Worm (Caenorhabditis elegans) whole organism, L4 larva: ENCODE measurements around the gene rbm-34.

Experiments used
- F37D6.2 ChIP-seq: sonication (generic microtip); optimal IDR thresholded peaks from 2 replicates; lab custom pipeline; 2016; ENCODE audit warnings: mild to moderate bottlenecking, missing genetic modification characterization, missing compliant biosample characterization
- R02D3.7 ChIP-seq: fragments of 150-350 bp; sonication (generic microtip); optimal IDR thresholded peaks from 3 replicates; lab custom pipeline; 2014; ENCODE audit warnings: missing biosample characterization, missing genetic modification characterization
- T26A8.4 ChIP-seq: fragments of 200-800 bp; sonication (Bioruptor generic); IDR thresholded peaks from 2 replicates; pipeline ENCODE4 v1.3.6; 2022; ENCODE audit warnings: missing genetic modification characterization, missing compliant biosample characterization
- Y105C5A.15 ChIP-seq: fragments of 200-800 bp; sonication (Bioruptor generic); IDR thresholded peaks from 2 replicates; pipeline ENCODE4 v1.3.6; 2022; ENCODE audit warnings: missing genetic modification characterization, missing compliant biosample characterization
- ZK546.5 ChIP-seq, 2 experiments: sonication (generic microtip); optimal IDR thresholded peaks; 2 replicates each; lab custom pipeline; 2017; ENCODE audit warnings: missing biosample characterization in 2 of 2, missing genetic modification characterization in 2 of 2
- aha-1 ChIP-seq: fragments of 150-350 bp; peaks from one replicate; lab custom pipeline; 2014; ENCODE audit warnings: missing biosample characterization, missing genetic modification characterization
- arid-1 ChIP-seq: fragments of 200-800 bp; sonication (Bioruptor generic); conservative IDR thresholded peaks from 2 replicates; pipeline ENCODE4 v1.3.6; 2022; ENCODE audit warnings: missing genetic modification reagents, missing genetic modification characterization, missing compliant biosample characterization
- attf-4 ChIP-seq: sonication (generic microtip); optimal IDR thresholded peaks from 3 replicates; lab custom pipeline; 2017; ENCODE audit warnings: missing biosample characterization, missing genetic modification characterization
- ceh-20 ChIP-seq: fragments of 200-800 bp; sonication (Bioruptor generic); IDR thresholded peaks from 2 replicates; pipeline ENCODE4 v1.3.6; 2022; ENCODE audit warnings: missing genetic modification reagents, missing genetic modification characterization, missing compliant biosample characterization
- ctbp-1 ChIP-seq: fragments of 200-800 bp; sonication (Bioruptor generic); IDR thresholded peaks from 2 replicates; pipeline ENCODE4 v1.3.6; 2022; ENCODE audit warnings: missing genetic modification reagents, missing genetic modification characterization, missing compliant biosample characterization
- daf-16 ChIP-seq, 3 experiments: sonication (generic microtip); optimal IDR thresholded peaks; 2 replicates each; lab custom pipeline; 2016 to 2017; ENCODE audit warnings: missing genetic modification characterization in 3 of 3, missing genetic modification reagents in 3 of 3, mild to moderate bottlenecking in 2 of 3, missing compliant biosample characterization in 2 of 3, missing biosample characterization in 1 of 3, moderate library complexity in 1 of 3
- daf-19 ChIP-seq: fragments of 200-800 bp; sonication (Bioruptor generic); conservative IDR thresholded peaks from 2 replicates; pipeline ENCODE4 v1.3.6; 2022; ENCODE audit warnings: missing genetic modification characterization, missing compliant biosample characterization
- dmd-6 ChIP-seq: fragments of 200-800 bp; sonication (Bioruptor generic); IDR thresholded peaks from 2 replicates; pipeline ENCODE4 v1.3.6; 2022; ENCODE audit warnings: missing genetic modification reagents, missing genetic modification characterization, missing compliant biosample characterization
- dpl-1 ChIP-seq: fragments of 150-350 bp; optimal IDR thresholded peaks from 2 replicates; lab custom pipeline; 2014; ENCODE audit warnings: missing biosample characterization, missing genetic modification reagents, missing genetic modification characterization
- dve-1 ChIP-seq: sonication (generic microtip); optimal IDR thresholded peaks from 2 replicates; lab custom pipeline; 2017; ENCODE audit warnings: antibody characterized with exemption, mild to moderate bottlenecking, missing genetic modification characterization, missing compliant biosample characterization; ENCODE audit not compliant: insufficient read depth
- hif-1 ChIP-seq, 2 experiments: sonication (generic microtip); optimal IDR thresholded peaks; 2 replicates each; lab custom pipeline; 2016 to 2017; ENCODE audit warnings: missing compliant biosample characterization in 2 of 2, missing genetic modification characterization in 2 of 2, missing genetic modification reagents in 2 of 2, missing genotype in 2 of 2, mild to moderate bottlenecking in 1 of 2
- hlh-11 ChIP-seq: fragments of 200-800 bp; sonication (Bioruptor generic); optimal IDR thresholded peaks from 2 replicates; lab custom pipeline; 2018; ENCODE audit warnings: mild to moderate bottlenecking, missing genetic modification characterization, missing compliant biosample characterization
- hlh-30 ChIP-seq: sonication (generic microtip); optimal IDR thresholded peaks from 2 replicates; lab custom pipeline; 2017; ENCODE audit warnings: antibody characterized with exemption, mild to moderate bottlenecking, missing genetic modification characterization, missing compliant biosample characterization; ENCODE audit not compliant: insufficient read depth
- lin-1 ChIP-seq: fragments of 200-800 bp; sonication (Bioruptor generic); IDR thresholded peaks from 2 replicates; pipeline ENCODE4 v1.3.6; 2022; ENCODE audit warnings: missing genetic modification reagents, missing genetic modification characterization, missing compliant biosample characterization
- lin-38 ChIP-seq: fragments of 200-800 bp; sonication (Bioruptor generic); IDR thresholded peaks from 2 replicates; pipeline ENCODE4 v1.3.6; 2022; ENCODE audit warnings: missing genetic modification reagents, missing genetic modification characterization, missing compliant biosample characterization
- lir-3 ChIP-seq: sonication (generic microtip); optimal IDR thresholded peaks from 2 replicates; lab custom pipeline; 2016; ENCODE audit warnings: mild to moderate bottlenecking, missing genetic modification characterization, missing compliant biosample characterization
- lsy-2 ChIP-seq, 2 experiments: fragments of 150-350 bp in 1 of 2; sonication (generic microtip) in 1 of 2; optimal IDR thresholded peaks; 2 replicates each; lab custom pipeline; 2014 to 2017; ENCODE audit warnings: missing biosample characterization in 2 of 2, missing genetic modification characterization in 2 of 2
- mep-1 ChIP-seq: fragments of 150-350 bp; sonication (generic microtip); optimal IDR thresholded peaks from 3 replicates; lab custom pipeline; 2014; ENCODE audit warnings: missing biosample characterization, missing genetic modification characterization
- mes-2 ChIP-seq: sonication (generic microtip); optimal IDR thresholded peaks from 2 replicates; lab custom pipeline; 2016; ENCODE audit warnings: missing genotype, mild to moderate bottlenecking, missing genetic modification characterization, missing compliant biosample characterization; ENCODE audit not compliant: poor library complexity, severe bottlenecking
- nhr-102 ChIP-seq: sonication (generic microtip); optimal IDR thresholded peaks from 2 replicates; lab custom pipeline; 2016; ENCODE audit warnings: mild to moderate bottlenecking, missing genetic modification characterization, moderate library complexity, missing compliant biosample characterization
- nhr-237 ChIP-seq: sonication (generic microtip); optimal IDR thresholded peaks from 2 replicates; lab custom pipeline; 2017; ENCODE audit warnings: missing biosample characterization, missing genetic modification characterization
- nhr-28 ChIP-seq: fragments of 150-350 bp; optimal IDR thresholded peaks from 2 replicates; lab custom pipeline; 2014; ENCODE audit warnings: missing biosample characterization, missing genetic modification characterization
- nhr-41 ChIP-seq: fragments of 200-800 bp; sonication (Bioruptor generic); IDR thresholded peaks from 2 replicates; pipeline ENCODE4 v1.3.6; 2022; ENCODE audit warnings: missing genetic modification reagents, missing genetic modification characterization, missing compliant biosample characterization
- nhr-42 ChIP-seq: fragments of 200-800 bp; sonication (Bioruptor generic); IDR thresholded peaks from 2 replicates; pipeline ENCODE4 v1.3.6; 2022; ENCODE audit warnings: missing genetic modification characterization, missing compliant biosample characterization
- nhr-48 ChIP-seq: sonication (generic microtip); optimal IDR thresholded peaks from 2 replicates; lab custom pipeline; 2016; ENCODE audit warnings: mild to moderate bottlenecking, missing genetic modification characterization, missing compliant biosample characterization
- nhr-6 ChIP-seq: fragments of 150-350 bp; optimal IDR thresholded peaks from 2 replicates; lab custom pipeline; 2014; ENCODE audit warnings: missing biosample characterization, missing genetic modification characterization
- nhr-77 ChIP-seq: fragments of 150-350 bp; optimal IDR thresholded peaks from 2 replicates; lab custom pipeline; 2014; ENCODE audit warnings: missing biosample characterization, missing genetic modification characterization
- php-3 ChIP-seq: fragments of 200-800 bp; sonication (Bioruptor generic); IDR thresholded peaks from 2 replicates; pipeline ENCODE4 v1.3.6; 2022; ENCODE audit warnings: missing genetic modification reagents, missing genetic modification characterization, missing compliant biosample characterization
- pqm-1 ChIP-seq: sonication (generic microtip); optimal IDR thresholded peaks from 2 replicates; lab custom pipeline; 2017; ENCODE audit warnings: missing biosample characterization, missing genetic modification characterization
- saeg-2 ChIP-seq: fragments of 200-800 bp; sonication (Bioruptor generic); IDR thresholded peaks from 2 replicates; pipeline ENCODE4 v1.3.6; 2022; ENCODE audit warnings: missing genetic modification reagents, missing genetic modification characterization, missing compliant biosample characterization
- set-16 ChIP-seq: fragments of 200-800 bp; sonication (Bioruptor generic); IDR thresholded peaks from 2 replicates; pipeline ENCODE4 v1.3.6; 2022; ENCODE audit warnings: missing genetic modification reagents, missing genetic modification characterization, missing compliant biosample characterization
- skn-1 ChIP-seq: fragments of 150-350 bp; optimal IDR thresholded peaks from 2 replicates; lab custom pipeline; 2014; ENCODE audit warnings: missing biosample characterization, missing genetic modification characterization
- snpc-1.2 ChIP-seq: fragments of 200-800 bp; sonication (Bioruptor generic); IDR thresholded peaks from 2 replicates; pipeline ENCODE4 v1.3.6; 2022; ENCODE audit warnings: missing genetic modification reagents, missing genetic modification characterization, missing compliant biosample characterization
- spr-3 ChIP-seq: fragments of 200-800 bp; sonication (Bioruptor generic); optimal IDR thresholded peaks from 2 replicates; lab custom pipeline; 2018; ENCODE audit warnings: mild to moderate bottlenecking, missing genetic modification characterization, missing compliant biosample characterization
- tra-1 ChIP-seq: fragments of 200-800 bp; sonication (Bioruptor generic); IDR thresholded peaks from 2 replicates; pipeline ENCODE4 v1.3.6; 2022; ENCODE audit warnings: missing genetic modification reagents, missing genetic modification characterization, missing compliant biosample characterization
- vab-7 ChIP-seq: fragments of 200-800 bp; sonication (Bioruptor generic); IDR thresholded peaks from 2 replicates; pipeline ENCODE4 v1.3.6; 2022; ENCODE audit warnings: missing genetic modification reagents, missing genetic modification characterization, missing compliant biosample characterization
- zfp-3 ChIP-seq: fragments of 200-800 bp; sonication (Bioruptor generic); conservative IDR thresholded peaks from 2 replicates; pipeline ENCODE4 v1.3.6; 2022; ENCODE audit warnings: missing genetic modification reagents, missing genetic modification characterization, missing compliant biosample characterization
- ztf-11 ChIP-seq: fragments of 150-350 bp; optimal IDR thresholded peaks from 2 replicates; lab custom pipeline; 2014; ENCODE audit warnings: missing biosample characterization, missing genetic modification characterization

rbm-34 gene

ce11 chrIV:12043054-12043453 lies 42.2 kb upstream of the rbm-34 start (continued):
- no peak for TF ChIP-seq T26A8.4 (GFP tag; lab: Robert Waterston, UW)

- TF ChIP-seq ztf-11 (tag; lab: Kevin White, UChicago) (no peak), dve-1 (tag; lab: Kevin White, UChicago) (peak; percentile 6), pqm-1 (tag; lab: Kevin White, UChicago) (peak; percentile 48), lir-3 (tag; lab: Kevin White, UChicago) (no peak), nhr-102 (tag; lab: Kevin White, UChicago) (no peak), Y105C5A.15 (GFP tag; lab: Robert Waterston, UW) (no peak), arid-1 (no peak), nhr-41 (no peak), ZK546.5 (tag; optimal IDR thresholded peaks at IDR 0.05; lab: Kevin White, UChicago) (no peak), spr-3 (GFP tag; lab: Kevin White, UChicago) (no peak), nhr-42 (GFP tag; lab: Robert Waterston, UW) (no peak), nhr-6 (tag; lab: Kevin White, UChicago) (no peak), mes-2 (tag; lab: Kevin White, UChicago) (no peak), ctbp-1 (GFP tag; lab: Robert Waterston, UW) (no peak), nhr-237 (tag; lab: Kevin White, UChicago) (no peak), lsy-2 (tag; optimal IDR thresholded peaks at IDR 0.05; lab: Kevin White, UChicago) (peak in 1 of 2 experiments; percentile 6), nhr-28 (tag; lab: Kevin White, UChicago) (peak; percentile 69), php-3 (GFP tag; lab: Robert Waterston, UW) (no peak), snpc-1.2 (no peak), tra-1 (GFP tag; lab: Robert Waterston, UW) (no peak), set-16 (GFP tag; lab: Robert Waterston, UW) (no peak), ceh-20 (GFP tag; lab: Robert Waterston, UW) (no peak), daf-19 (GFP tag; lab: Robert Waterston, UW) (no peak), hlh-11 (peak; percentile 25), lin-1 (no peak), vab-7 (no peak), dpl-1 (GFP tag; lab: Kevin White, UChicago) (peak; percentile 3), R02D3.7 (tag; lab: Kevin White, UChicago) (no peak)
Measured at ce11 chrIV:12044844-12045738, 40.1 kb upstream of the rbm-34 start.

ce11 chrIV:12046524-12047203 lies 38.6 kb upstream of the rbm-34 start, which contains the start of gene T12G3.2:
Gene T12G3.2 (minus strand): TSS chrIV:12046967.
- TF ChIP-seq nhr-41 (peak; percentile 27; the same call in 1 of the 2 replicates), attf-4 (no peak), Y105C5A.15 (GFP tag; lab: Robert Waterston, UW) (no peak), mes-2 (tag; lab: Kevin White, UChicago) (peak; percentile 48), nhr-28 (tag; lab: Kevin White, UChicago) (peak; percentile 89), hif-1 (tag; optimal IDR thresholded peaks at IDR 0.05; lab: Kevin White, UChicago) (peak in 1 of 2 experiments; percentile 3), saeg-2 (GFP tag; lab: Robert Waterston, UW) (0 out of 2 replicates have a peak, but pooled peaks have one; percentile 42), hlh-30 (peak; percentile 63), nhr-77 (tag; lab: Kevin White, UChicago) (peak; percentile 64), T26A8.4 (GFP tag; lab: Robert Waterston, UW) (0 out of 2 replicates have a peak, but pooled peaks have one; percentile 21), dve-1 (tag; lab: Kevin White, UChicago) (peak; percentile 4), pqm-1 (tag; lab: Kevin White, UChicago) (peak; percentile 91), zfp-3 (GFP tag; lab: Robert Waterston, UW) (no peak), nhr-48 (tag; lab: Kevin White, UChicago) (peak; percentile 42), F37D6.2 (tag; lab: Kevin White, UChicago) (no peak), lin-38 (GFP tag; lab: Robert Waterston, UW) (no peak), hlh-11 (peak; percentile 91), mep-1 (peak; percentile 29), dmd-6 (GFP tag; lab: Robert Waterston, UW) (peak; percentile 63; the same call in 1 of the 2 replicates), aha-1 (tag; lab: Kevin White, UChicago) (peak; percentile 76), nhr-6 (tag; lab: Kevin White, UChicago) (peak; percentile 21), daf-16 (GFP tag; optimal IDR thresholded peaks at IDR 0.05; lab: Kevin White, UChicago) (no peak), daf-16 (tag; optimal IDR thresholded peaks at IDR 0.05; lab: Kevin White, UChicago) (peak; percentile 92), skn-1 (no peak)
